Fruit fly (Drosophila melanogaster): Measurements from ENCODE around the gene pkm.
A peak's percentile ranks its signal among the peaks of the same experiment; 100 is the strongest.

The pkm gene

dm6 chrX:11550078-11550477 is 33.9 kb downstream of the pkm start (continued):
- TF ChIP-seq Camta (GFP tag; optimal IDR thresholded peaks at IDR 0.05) (no peak), dmrt99B (tag; optimal IDR thresholded peaks at IDR 0.05) (peak; percentile 18), CG8924 (tag; optimal IDR thresholded peaks at IDR 0.05) (no peak), CG9215 (GFP tag; IDR thresholded peaks at IDR 0.05) (no peak), corto (GFP tag; optimal IDR thresholded peaks at IDR 0.05) (no peak), CG2129 (GFP tag; IDR thresholded peaks at IDR 0.05; ENCODE audit: partially characterized antibody) (no peak), Ssrp (tag; optimal IDR thresholded peaks at IDR 0.05) (no peak), CG33213 (GFP tag; optimal IDR thresholded peaks at IDR 0.05) (no peak), CG11560 (tag; IDR thresholded peaks at IDR 0.05) (no peak), CG2889 (GFP tag; IDR thresholded peaks at IDR 0.05) (no peak), CG10565 (GFP tag; optimal IDR thresholded peaks at IDR 0.05) (no peak), CG11093 (GFP tag; IDR thresholded peaks at IDR 0.05) (no peak), CG10979 (tag; optimal IDR thresholded peaks at IDR 0.05) (no peak), stwl (tag; optimal IDR thresholded peaks at IDR 0.05) (no peak), Poxn (GFP tag; IDR thresholded peaks at IDR 0.05) (no peak), Ets97D (GFP tag; optimal IDR thresholded peaks at IDR 0.05) (no peak), grau (tag; optimal IDR thresholded peaks at IDR 0.05) (peak; percentile 36), crp (GFP tag; optimal IDR thresholded peaks at IDR 0.05) (no peak), pita (GFP tag; optimal IDR thresholded peaks at IDR 0.05) (no peak), pfk (GFP tag; optimal IDR thresholded peaks at IDR 0.05) (no peak), cad (GFP tag; optimal IDR thresholded peaks at IDR 0.05) (no peak), CG8765 (GFP tag; IDR thresholded peaks at IDR 0.05) (no peak), Dfd (GFP tag; optimal IDR thresholded peaks at IDR 0.05) (no peak), sens-2 (GFP tag; IDR thresholded peaks at IDR 0.05) (no peak), Oli (tag; optimal IDR thresholded peaks at IDR 0.05) (peak; percentile 8), CHES-1-like (GFP tag; optimal IDR thresholded peaks at IDR 0.05) (no peak), slou (GFP tag; optimal IDR thresholded peaks at IDR 0.05) (no peak), Gug (GFP tag; IDR thresholded peaks at IDR 0.05) (no peak), Lpt (GFP tag; optimal IDR thresholded peaks at IDR 0.05) (no peak), Side (GFP tag; optimal IDR thresholded peaks at IDR 0.05) (no peak), ab (GFP tag; optimal IDR thresholded peaks at IDR 0.05) (no peak), CG1603 (tag; optimal IDR thresholded peaks at IDR 0.05) (peak; percentile 23), Eip74EF (GFP tag; optimal IDR thresholded peaks at IDR 0.05) (no peak), Atf-2 (GFP tag; optimal IDR thresholded peaks at IDR 0.05) (no peak), cato (GFP tag; optimal IDR thresholded peaks at IDR 0.05; ENCODE audit: borderline replicate concordance) (no peak), amos (GFP tag; IDR thresholded peaks at IDR 0.05; ENCODE audit: partially characterized antibody) (no peak), bigmax (GFP tag; optimal IDR thresholded peaks at IDR 0.05) (no peak), sqz (GFP tag; optimal IDR thresholded peaks at IDR 0.05) (no peak), CG15073 (GFP tag; optimal IDR thresholded peaks at IDR 0.05) (no peak), pan (optimal IDR thresholded peaks at IDR 0.05) (no peak), pan (GFP tag; optimal IDR thresholded peaks at IDR 0.05 in 1 of 2, IDR thresholded peaks at IDR 0.05 in 1 of 2) (no peak), luna (GFP tag; optimal IDR thresholded peaks at IDR 0.05) (no peak), dati (GFP tag; IDR thresholded peaks at IDR 0.05) (no peak), CG7357 (GFP tag; IDR thresholded peaks at IDR 0.05) (no peak), al (GFP tag; IDR thresholded peaks at IDR 0.05) (no peak), CG7928 (GFP tag; optimal IDR thresholded peaks at IDR 0.05) (no peak), CG12942 (GFP tag; optimal IDR thresholded peaks at IDR 0.05) (no peak), dimm (GFP tag; IDR thresholded peaks at IDR 0.05) (no peak), CG8281 (tag; optimal IDR thresholded peaks at IDR 0.05) (no peak), nom (GFP tag; optimal IDR thresholded peaks at IDR 0.05) (no peak), gsb (GFP tag; IDR thresholded peaks at IDR 0.05) (no peak), ranshi (GFP tag; IDR thresholded peaks at IDR 0.05) (0 out of 2 replicates have a peak, but pooled peaks have one; percentile 9)
